Worm (Caenorhabditis elegans) whole organism, L3 larva: ENCODE data around the gene cua-1.

ENCODE experiments used
- ZK546.5 ChIP-seq: sonication (generic microtip); optimal IDR thresholded peaks from 2 replicates; lab custom pipeline; 2017; ENCODE audit warnings: missing biosample characterization, missing genetic modification characterization
- ceh-82 ChIP-seq: fragments of 150-350 bp; optimal IDR thresholded peaks from 2 replicates; lab custom pipeline; 2014; ENCODE audit warnings: missing biosample characterization, missing genetic modification characterization
- elt-2 ChIP-seq: sonication (generic microtip); optimal IDR thresholded peaks from 2 replicates; lab custom pipeline; 2016; ENCODE audit warnings: missing genetic modification reagents, mild to moderate bottlenecking, missing genetic modification characterization, missing compliant biosample characterization
- fkh-10 ChIP-seq: sonication (generic microtip); optimal IDR thresholded peaks from 2 replicates; lab custom pipeline; 2017; ENCODE audit warnings: missing biosample characterization, missing genetic modification reagents, missing genetic modification characterization
- mml-1 ChIP-seq: fragments of 150-350 bp; sonication (generic microtip); optimal IDR thresholded peaks from 3 replicates; lab custom pipeline; 2014; ENCODE audit warnings: missing biosample characterization, missing genetic modification characterization
- nhr-11 ChIP-seq: fragments of 150-350 bp; optimal IDR thresholded peaks from 2 replicates; lab custom pipeline; 2014; ENCODE audit warnings: missing biosample characterization, missing genetic modification characterization
- nhr-12 ChIP-seq: fragments of 150-350 bp; optimal IDR thresholded peaks from 2 replicates; lab custom pipeline; 2014; ENCODE audit warnings: missing biosample characterization, missing genetic modification characterization
- nhr-25 ChIP-seq: sonication (generic microtip); optimal IDR thresholded peaks from 2 replicates; lab custom pipeline; 2017; ENCODE audit warnings: missing biosample characterization, missing genetic modification characterization
- snpc-4 ChIP-seq: fragments of 150-350 bp; optimal IDR thresholded peaks from 2 replicates; lab custom pipeline; 2014; ENCODE audit warnings: missing biosample characterization, missing genetic modification characterization
- unc-62 ChIP-seq: fragments of 150-350 bp; sonication (generic microtip); optimal IDR thresholded peaks from 4 replicates; lab custom pipeline; 2014; ENCODE audit warnings: missing biosample characterization, missing genetic modification reagents, missing genetic modification characterization
- zag-1 ChIP-seq: fragments of 150-350 bp; optimal IDR thresholded peaks from 2 replicates; lab custom pipeline; 2014; ENCODE audit warnings: missing biosample characterization, missing genetic modification characterization

DNA sequence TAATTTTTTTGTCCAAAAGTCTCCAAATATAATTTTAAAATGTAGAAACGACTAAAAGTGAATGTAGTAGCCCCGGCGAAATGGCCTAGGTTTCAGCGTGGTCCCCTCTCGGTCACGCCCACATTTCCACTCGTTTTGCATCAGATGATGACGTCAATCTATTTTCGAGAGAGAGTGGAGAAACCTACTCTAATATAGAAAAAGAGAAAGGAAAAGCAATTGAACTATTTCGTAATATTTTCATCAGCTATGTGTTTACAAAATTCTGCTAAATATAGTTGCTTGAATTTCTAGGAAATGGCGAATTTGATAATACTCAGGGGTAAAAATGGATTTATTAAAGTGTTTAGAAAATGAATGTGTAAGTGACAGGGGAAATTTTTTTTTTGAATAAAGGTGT, 709 bp upstream of the cua-1 start:
- no peak for TF ChIP-seq ZK546.5
- no peak for TF ChIP-seq nhr-12 (tag; lab: Kevin White, UChicago)
- TF ChIP-seq elt-2 (tag; lab: Kevin White, UChicago), result no peak
- no peak for TF ChIP-seq nhr-25 (tag; lab: Kevin White, UChicago)
- no peak for TF ChIP-seq ceh-82
- TF ChIP-seq fkh-10 (GFP tag; lab: Kevin White, UChicago), result peak; percentile 34
- TF ChIP-seq nhr-11 (tag; lab: Kevin White, UChicago), result no peak
- TF ChIP-seq snpc-4 (tag; lab: Kevin White, UChicago), result no peak
- TF ChIP-seq unc-62 (GFP tag; lab: Kevin White, UChicago), result no peak
- TF ChIP-seq mml-1 (tag; lab: Kevin White, UChicago), result no peak
- no peak for TF ChIP-seq zag-1 (tag; lab: Kevin White, UChicago)
